Fruit fly (Drosophila melanogaster): ENCODE data around the gene Mtp.

Gene Mtp

DNA sequence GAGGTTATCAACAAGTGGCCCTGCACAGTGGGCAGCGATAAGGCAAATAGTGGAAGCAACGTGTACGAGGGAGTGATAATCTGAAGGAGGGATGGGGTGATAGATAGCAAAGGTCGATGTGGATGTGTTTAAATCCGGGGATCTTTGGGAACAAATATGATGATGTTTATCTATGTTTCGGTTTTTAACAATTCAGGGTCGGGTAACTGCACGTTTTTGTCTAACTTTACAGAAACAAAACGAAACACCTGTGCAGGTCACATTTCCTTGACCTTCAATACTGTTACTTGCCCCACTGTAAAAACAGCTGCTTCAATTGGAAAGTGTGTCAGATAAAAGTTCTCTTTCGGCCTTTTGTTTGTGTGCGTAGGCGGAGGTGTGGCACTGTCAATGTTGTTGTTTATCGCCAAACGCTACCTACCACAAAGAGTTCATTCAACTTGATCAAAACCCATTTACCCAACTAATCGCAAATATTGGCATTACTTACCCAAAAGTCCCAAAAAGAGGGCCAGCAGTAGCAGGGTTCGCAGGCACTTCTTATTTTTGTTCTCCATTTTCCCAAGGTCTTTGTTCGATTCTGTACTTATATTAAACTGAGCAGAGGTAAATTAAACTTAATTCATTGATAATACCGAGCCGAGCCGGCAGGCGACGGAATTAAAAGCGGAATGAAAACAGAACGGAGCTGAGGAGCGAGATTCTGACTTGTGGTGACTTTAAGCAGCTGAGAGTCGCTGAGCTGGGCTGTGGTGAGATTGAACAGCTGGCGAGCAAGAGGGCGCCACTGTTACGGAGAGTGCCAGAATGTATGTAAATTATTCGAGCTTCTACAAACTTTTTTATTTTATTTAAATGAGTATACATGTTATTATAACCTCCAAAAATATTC, at the start of gene Mtp:
Mtp (minus strand) TSS at position 681 of the 892 bp plus-strand sequence.
- TF ChIP-seq CG17801 (GFP tag; optimal IDR thresholded peaks at IDR 0.05; ENCODE audit: partially characterized antibody), result peak; percentile 81

DNA sequence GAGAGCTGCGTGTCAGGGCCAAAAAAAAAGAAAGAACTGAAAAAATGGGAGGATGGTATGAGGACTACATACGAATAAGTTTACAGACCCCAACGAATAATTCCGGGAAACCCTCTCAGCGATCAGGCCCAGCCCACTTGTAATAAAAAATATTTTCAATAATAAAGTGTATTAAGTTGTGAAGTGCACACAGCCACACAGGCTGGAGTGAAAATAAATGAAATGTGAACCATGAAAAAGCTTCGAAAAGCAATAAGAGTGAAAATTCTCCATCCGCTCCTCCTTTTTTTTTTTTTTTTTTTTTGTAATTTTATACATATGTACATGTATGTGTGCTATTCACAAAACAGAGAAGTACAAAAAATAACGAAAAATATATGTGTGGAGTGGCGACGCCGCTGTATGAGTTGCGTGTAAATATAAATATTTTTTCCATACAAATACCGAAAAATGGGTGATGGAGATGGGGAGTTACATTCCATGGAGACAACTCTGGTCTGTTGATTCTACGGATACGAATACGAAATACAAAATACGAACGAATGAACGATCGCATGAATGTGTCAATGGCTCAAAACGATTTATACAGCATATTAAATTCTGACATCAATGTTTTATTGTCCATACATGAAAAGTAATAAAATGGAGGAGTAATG, 49.1 kb upstream of the Mtp start:
- TF ChIP-seq CG17801 (GFP tag; optimal IDR thresholded peaks at IDR 0.05; ENCODE audit: partially characterized antibody), result no peak

DNA sequence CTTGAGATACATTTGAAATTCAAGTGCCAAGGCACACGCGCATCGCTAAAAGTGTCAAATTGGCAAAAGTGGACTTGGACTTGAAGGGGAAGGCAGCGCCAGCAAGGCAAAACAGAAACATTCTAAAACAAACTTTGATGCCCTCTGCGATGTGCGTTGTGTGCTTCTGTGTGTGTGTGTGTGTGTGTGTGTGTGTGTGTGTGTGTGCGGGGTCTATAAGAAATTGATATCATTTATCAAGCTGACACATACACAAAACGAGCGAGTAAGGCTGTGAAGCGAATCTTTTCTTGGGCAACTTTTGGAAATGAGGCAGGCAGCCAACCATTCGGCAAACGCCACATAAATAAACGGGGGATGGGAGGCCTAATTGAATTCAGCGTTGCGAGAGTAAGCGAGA, 48.1 kb upstream of the Mtp start:
- no peak for TF ChIP-seq CG17801 (GFP tag; optimal IDR thresholded peaks at IDR 0.05; ENCODE audit: partially characterized antibody)

DNA sequence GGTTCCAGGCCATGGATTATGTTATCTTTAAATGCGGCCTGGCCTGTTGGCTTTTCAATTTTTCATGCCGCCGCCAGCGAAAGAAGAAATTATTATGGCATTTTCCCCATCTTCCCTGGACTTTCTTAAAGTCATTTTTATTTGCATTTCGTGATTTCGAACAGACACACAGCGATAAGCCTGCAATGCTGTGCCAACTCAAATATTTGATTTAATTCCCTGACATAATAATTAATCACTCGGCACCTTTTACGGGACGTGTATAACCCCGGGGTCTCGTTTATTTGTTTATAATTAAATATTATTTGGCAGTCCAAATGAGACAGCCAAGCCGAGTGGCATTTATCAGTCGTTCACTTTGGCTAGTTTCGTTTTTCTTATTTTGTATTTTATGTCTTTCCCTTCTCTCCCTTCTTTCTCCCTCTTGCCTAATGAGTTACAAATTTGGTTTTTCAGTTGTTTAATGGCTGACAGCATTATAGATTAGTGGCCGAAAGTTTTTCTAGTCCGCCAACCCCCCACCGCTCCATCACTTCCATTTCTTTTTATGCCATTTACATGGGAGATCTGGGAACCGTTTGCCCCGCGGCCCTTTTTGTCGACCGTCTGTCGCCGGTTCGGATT, 47.1 kb upstream of the Mtp start:
- TF ChIP-seq CG17801 (GFP tag; optimal IDR thresholded peaks at IDR 0.05; ENCODE audit: partially characterized antibody), result no peak

DNA sequence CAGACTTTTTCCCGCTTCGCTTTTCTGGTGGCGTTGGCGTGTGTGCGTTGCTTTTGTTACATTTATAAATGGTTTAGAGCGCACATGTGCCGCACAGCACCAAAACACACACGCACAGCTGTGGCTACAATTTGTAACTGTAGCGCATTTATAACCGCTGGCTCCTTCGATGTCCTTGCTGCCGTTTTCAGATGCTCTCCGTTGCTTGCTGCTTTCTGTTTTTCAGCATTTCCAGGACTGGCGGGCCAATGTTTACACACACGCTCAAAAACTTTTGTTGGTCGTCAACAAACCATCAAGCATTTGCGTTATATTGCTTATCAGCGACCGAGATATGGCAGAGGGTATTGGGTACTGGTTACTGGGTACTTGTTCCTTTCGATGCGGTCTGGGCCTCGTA, 46.1 kb upstream of the Mtp start:
- TF ChIP-seq CG17801 (GFP tag; optimal IDR thresholded peaks at IDR 0.05; ENCODE audit: partially characterized antibody), result no peak

DNA sequence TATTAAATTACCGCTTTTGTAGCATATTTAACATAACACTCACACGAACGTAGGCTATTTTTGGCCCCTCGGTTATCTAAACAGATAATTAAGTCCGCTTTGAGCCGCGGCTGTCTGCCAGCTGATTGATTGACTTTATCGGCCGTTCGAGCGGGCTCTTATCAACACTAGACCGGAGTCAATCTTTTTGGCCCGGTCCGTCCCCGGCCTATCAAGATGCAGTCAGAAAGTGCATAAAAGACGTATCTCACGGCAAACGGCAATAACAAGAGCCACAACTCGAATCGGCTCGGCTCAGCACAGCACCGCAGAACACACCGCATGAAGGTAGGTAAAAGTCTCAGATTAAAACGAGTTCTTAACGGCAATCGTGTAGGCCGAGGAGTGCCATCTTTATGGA, 42.3 kb upstream of the Mtp start:
- no peak for TF ChIP-seq CG17801 (GFP tag; optimal IDR thresholded peaks at IDR 0.05; ENCODE audit: partially characterized antibody)

DNA sequence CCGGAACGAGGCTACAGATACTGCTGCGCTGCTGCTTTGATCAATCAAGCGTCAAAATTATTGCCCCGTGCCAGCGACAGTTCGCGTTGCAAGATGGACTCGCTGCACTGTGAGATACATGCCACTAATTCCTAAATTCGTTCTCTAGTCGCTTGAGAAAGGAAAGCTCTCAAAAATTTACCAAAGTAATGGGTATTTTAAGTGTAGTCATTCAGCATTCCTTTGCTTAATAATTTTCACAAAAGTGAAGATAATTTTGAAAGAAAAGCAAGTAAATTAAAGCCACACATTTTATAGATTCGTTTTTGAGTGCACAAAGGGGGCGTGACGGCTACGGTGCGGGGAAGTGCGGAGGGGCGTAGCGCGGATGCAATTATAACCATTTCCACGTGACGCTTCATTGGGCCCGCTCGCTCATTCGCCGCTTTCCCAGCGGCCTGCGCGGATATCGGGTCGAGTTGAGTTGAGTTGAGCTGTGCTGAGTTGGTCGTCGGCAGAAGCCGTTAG, 37.4 kb upstream of the Mtp start:
- no peak for TF ChIP-seq CG17801 (GFP tag; optimal IDR thresholded peaks at IDR 0.05; ENCODE audit: partially characterized antibody)

DNA sequence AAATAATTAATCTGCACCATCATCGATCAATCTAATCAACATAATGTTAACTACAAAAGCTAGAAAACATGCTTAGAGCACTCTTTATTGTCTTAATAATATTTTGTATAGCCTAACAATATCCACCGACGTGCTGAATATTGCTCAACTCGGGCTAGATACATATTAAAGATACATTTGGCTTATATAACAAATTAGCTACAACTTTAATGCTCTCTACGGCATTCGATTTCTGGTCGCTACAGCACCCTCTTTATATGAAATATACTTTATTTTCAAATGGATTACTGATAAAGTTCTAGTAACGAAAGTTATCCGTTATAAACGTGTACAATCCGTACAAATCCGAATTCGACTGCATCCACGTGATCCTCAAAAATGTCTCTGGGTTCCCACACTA, 35.3 kb upstream of the Mtp start:
- no peak for TF ChIP-seq CG17801 (GFP tag; optimal IDR thresholded peaks at IDR 0.05; ENCODE audit: partially characterized antibody)

DNA sequence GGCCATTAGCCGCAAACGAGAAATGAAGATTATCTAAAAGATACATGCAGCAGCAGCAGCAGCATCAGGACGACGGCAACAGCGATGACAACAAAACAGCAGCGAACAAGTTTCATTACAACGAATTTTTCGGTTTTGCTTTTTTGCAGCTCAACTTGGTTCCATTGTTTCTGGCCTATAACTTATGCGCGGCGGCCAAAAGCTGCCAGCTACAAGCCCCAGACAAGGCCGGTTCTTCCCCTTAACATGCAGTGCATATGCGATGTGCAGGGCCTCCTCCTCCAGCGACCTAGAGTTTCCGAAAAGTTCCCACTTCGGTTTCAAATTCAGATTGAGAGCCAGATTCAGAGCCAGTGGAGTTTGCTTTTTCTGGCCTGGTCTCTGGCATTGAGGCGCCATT, 34.6 kb upstream of the Mtp start:
- no peak for TF ChIP-seq CG17801 (GFP tag; optimal IDR thresholded peaks at IDR 0.05; ENCODE audit: partially characterized antibody)

DNA sequence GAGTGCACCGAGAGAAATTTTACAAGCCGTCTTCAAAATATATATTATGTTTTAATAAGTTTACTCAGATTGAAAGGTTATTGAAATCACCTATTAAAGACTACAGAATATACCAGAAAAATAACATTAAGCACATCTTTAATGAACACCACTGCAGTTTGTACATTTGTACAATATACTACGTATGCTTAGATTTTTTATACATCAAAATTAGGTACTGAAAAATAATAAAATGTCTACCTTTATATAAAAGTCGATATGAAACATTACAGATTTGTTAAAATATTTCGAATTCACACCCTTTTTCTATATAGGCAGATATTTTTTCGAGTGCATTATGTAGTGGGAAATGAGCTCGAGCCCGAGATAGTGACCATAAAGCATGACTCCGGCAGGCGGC, 34.2 kb upstream of the Mtp start:
- no peak for TF ChIP-seq CG17801 (GFP tag; optimal IDR thresholded peaks at IDR 0.05; ENCODE audit: partially characterized antibody)

DNA sequence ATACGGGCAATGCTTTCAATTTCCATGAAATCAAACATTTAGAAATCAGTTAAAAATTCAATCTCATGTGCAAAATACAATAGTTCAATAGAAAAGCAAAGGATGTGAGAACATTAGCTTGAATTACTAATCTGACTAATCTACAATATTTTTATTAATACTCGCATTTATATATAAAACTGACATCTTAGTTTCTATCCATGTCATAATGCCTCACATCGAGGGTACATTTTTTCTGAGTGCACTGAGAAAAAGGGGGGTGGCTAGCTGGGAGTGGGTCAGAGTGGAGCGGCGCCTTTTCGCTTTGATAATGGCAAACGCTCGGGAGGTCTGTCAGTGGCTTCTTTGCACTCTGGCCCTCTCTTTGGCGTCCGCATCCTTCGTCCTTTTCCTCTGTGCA, 28.6 kb upstream of the Mtp start:
- no peak for TF ChIP-seq CG17801 (GFP tag; optimal IDR thresholded peaks at IDR 0.05; ENCODE audit: partially characterized antibody)

DNA sequence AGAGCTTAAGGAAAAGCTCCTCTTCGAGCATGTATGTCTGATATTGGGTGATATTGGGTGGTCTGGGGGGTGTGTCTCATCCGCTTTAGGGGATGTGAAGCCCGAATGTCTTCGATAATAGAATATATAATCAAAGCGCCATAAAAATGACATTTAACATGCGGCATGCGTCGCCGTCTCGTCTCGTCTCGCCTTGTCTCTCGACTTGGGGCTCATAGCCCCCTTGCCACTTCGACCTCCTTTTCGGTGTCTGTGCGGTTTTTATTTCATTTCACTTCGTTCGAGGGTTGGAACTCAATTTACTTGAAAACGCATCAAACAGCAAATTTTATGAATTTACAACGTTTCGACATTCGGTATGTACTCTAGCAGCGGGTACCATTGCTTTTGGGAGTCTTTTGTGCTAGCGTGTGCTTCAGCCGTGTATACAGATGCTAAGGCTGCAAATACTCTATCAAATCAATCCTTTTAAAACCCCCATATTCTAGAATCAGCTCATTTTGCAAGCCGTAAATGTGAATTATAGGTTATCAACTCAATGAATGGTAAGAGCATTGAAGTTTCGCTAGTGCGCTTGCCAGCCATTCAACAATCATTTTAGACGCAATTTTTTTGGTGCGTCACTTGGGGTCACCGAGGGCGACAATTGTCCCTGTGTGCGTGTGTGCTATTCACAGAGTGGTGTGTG, 27.9 kb upstream of the Mtp start:
- TF ChIP-seq CG17801 (GFP tag; optimal IDR thresholded peaks at IDR 0.05; ENCODE audit: partially characterized antibody), result no peak

DNA sequence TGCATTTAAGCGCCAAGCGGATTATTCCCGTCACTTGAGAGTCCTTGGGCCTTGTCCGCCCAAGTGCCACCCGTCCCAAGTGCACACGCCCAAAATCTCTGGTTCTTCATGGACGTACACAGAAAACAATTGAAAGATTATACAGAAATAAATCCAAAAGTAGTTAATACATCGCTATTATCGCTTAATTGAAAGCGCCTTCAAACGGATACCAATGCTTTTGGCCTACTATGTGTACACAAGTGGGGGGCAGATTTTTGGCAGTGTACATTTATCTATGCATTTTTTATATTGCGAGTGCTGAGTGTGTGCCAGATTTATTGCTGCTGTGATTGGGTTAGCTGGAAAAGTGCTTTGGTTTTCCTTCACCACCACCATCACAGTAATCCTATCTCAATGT, 25.9 kb upstream of the Mtp start:
- no peak for TF ChIP-seq CG17801 (GFP tag; optimal IDR thresholded peaks at IDR 0.05; ENCODE audit: partially characterized antibody)

DNA sequence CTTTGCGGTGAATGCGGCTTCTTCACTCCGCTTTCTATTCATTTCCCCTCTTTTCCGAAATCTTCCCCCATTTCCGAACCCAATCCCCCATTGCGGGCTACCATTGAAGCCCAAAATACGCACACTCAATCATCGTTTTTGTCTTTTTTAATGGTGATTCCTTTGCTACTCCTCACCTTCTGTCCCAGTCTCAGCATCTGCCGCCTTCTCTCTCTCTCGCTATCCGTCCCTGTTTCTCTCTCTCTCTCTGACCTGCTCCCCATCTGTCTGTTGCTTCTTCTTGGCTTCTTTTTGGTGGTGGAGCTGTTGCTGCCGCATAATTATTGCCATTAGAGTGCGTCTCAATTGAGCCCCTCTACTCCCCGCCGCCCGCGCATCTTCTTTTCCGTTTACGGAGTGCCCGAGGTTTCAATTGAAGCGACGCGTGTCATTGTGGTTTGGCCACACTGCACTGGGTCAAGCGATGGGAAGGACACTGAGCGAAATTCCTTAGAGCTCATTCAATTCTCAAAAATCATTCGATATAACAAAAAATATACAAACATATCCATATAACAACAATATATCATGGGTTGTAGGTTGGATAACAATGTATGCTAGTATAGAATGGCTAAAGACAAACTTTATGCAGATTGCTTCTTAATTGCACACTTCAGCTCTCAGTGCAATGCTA, 22.3 kb upstream of the Mtp start:
- TF ChIP-seq CG17801 (GFP tag; optimal IDR thresholded peaks at IDR 0.05; ENCODE audit: partially characterized antibody), result no peak

DNA sequence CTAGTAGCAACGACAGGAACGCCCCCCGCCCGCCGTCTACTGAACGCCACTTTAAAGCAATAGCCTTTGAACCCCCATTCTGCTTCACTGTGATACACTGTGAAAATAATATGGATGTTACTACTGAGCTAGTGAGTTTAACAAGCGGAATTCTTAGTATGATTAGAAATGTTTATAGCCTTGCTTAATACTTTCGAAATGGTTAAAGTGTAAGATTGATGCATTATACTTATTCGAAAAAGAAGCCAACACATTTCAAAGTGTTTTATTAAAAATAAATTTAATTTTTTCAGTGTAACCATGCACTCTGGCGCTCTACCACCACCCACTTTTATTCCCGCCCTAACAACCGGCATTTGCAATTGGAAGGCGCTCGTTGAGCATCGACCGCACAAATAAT, 21.7 kb upstream of the Mtp start:
- no peak for TF ChIP-seq CG17801 (GFP tag; optimal IDR thresholded peaks at IDR 0.05; ENCODE audit: partially characterized antibody)

Measured in ovary, adult (tissue).